Fruit fly (Drosophila melanogaster) whole organism, embryonic: ENCODE measurements around the gene Hsp110.

Experiments
- Atf-2 ChIP-seq: fragments of 200-800 bp; sonication (Bioruptor generic); optimal IDR thresholded peaks from 2 replicates; lab custom pipeline; 2016; ENCODE audit warnings: missing biosample characterization, missing genetic modification characterization
- Bdp1 ChIP-seq: fragments of 200-800 bp; sonication (Bioruptor generic); optimal IDR thresholded peaks from 3 replicates; lab custom pipeline; 2016; ENCODE audit warnings: missing biosample characterization, missing genetic modification characterization
- CG10321 ChIP-seq: fragments of 200-800 bp; sonication (Bioruptor generic); IDR thresholded peaks from 2 replicates; pipeline ENCODE4 v1.3.6; 2022; ENCODE audit warnings: missing biosample characterization, missing genetic modification characterization
- CG13287 ChIP-seq: fragments of 200-800 bp; sonication (Bioruptor generic); IDR thresholded peaks from 2 replicates; pipeline ENCODE4 v1.3.6; 2022; ENCODE audit warnings: missing biosample characterization, missing genetic modification characterization; ENCODE audit not compliant: partially characterized antibody
- CG13894 ChIP-seq: fragments of 200-800 bp; sonication (Bioruptor generic); optimal IDR thresholded peaks from 3 replicates; lab custom pipeline; 2018; ENCODE audit warnings: missing biosample characterization, mild to moderate bottlenecking, missing genetic modification characterization, moderate library complexity
- CG1603 ChIP-seq: fragments of 200-800 bp; sonication (Bioruptor generic); optimal IDR thresholded peaks from 2 replicates; lab custom pipeline; 2019; ENCODE audit warnings: missing biosample characterization, mild to moderate bottlenecking, missing genetic modification characterization, moderate library complexity
- CG17829 ChIP-seq: fragments of 200-800 bp; optimal IDR thresholded peaks from 2 replicates; lab custom pipeline; 2019; ENCODE audit warnings: missing biosample characterization, mild to moderate bottlenecking, missing genetic modification characterization, moderate library complexity
- CG31365 ChIP-seq: fragments of 200-800 bp; sonication (Bioruptor generic); optimal IDR thresholded peaks from 2 replicates; lab custom pipeline; 2018; ENCODE audit warnings: missing biosample characterization, mild to moderate bottlenecking, missing genetic modification characterization
- CG32532 ChIP-seq: fragments of 200-800 bp; sonication (Bioruptor generic); IDR thresholded peaks from 2 replicates; pipeline ENCODE4 v1.3.6; 2022; ENCODE audit warnings: missing biosample characterization, missing genetic modification characterization
- CG3281 ChIP-seq: fragments of 200-800 bp; sonication (Bioruptor generic); optimal IDR thresholded peaks from 3 replicates; lab custom pipeline; 2017; ENCODE audit warnings: missing biosample characterization, mild to moderate bottlenecking, missing genetic modification characterization
- CG33213 ChIP-seq: fragments of 200-800 bp; sonication (Bioruptor generic); optimal IDR thresholded peaks from 3 replicates; lab custom pipeline; 2016; ENCODE audit warnings: missing biosample characterization, missing genetic modification characterization
- CG5180 ChIP-seq: fragments of 200-800 bp; sonication (Bioruptor generic); optimal IDR thresholded peaks from 3 replicates; lab custom pipeline; 2017; ENCODE audit warnings: missing biosample characterization, missing genetic modification characterization, mild to moderate bottlenecking, moderate library complexity, missing genetic modification reagents
- CG8944 ChIP-seq: fragments of 200-800 bp; sonication (Bioruptor generic); optimal IDR thresholded peaks from 3 replicates; lab custom pipeline; 2016; ENCODE audit warnings: missing biosample characterization, missing genetic modification characterization
- CG9817 ChIP-seq: fragments of 200-800 bp; sonication (Bioruptor generic); optimal IDR thresholded peaks from 2 replicates; lab custom pipeline; 2018; ENCODE audit warnings: missing biosample characterization, mild to moderate bottlenecking, missing genetic modification characterization, moderate library complexity
- CG9932 ChIP-seq: fragments of 200-800 bp; sonication (Bioruptor generic); IDR thresholded peaks from 2 replicates; pipeline ENCODE4 v1.3.6; 2022; ENCODE audit warnings: missing biosample characterization, missing genetic modification characterization
- Dad ChIP-seq: fragments of 200-800 bp; sonication (Bioruptor generic); optimal IDR thresholded peaks from 3 replicates; lab custom pipeline; 2016; ENCODE audit warnings: missing biosample characterization, missing genetic modification characterization
- ERR ChIP-seq: fragments of 200-800 bp; sonication (Bioruptor generic); optimal IDR thresholded peaks from 2 replicates; lab custom pipeline; 2016; ENCODE audit warnings: missing biosample characterization, missing genetic modification characterization
- Gsc ChIP-seq: fragments of 200-800 bp; sonication (Bioruptor generic); IDR thresholded peaks from 2 replicates; pipeline ENCODE4 v1.3.6; 2022; ENCODE audit warnings: missing biosample characterization, missing genetic modification characterization
- HmgD ChIP-seq: fragments of 200-800 bp; sonication (Bioruptor generic); optimal IDR thresholded peaks from 3 replicates; lab custom pipeline; 2016; ENCODE audit warnings: missing biosample characterization, missing genetic modification characterization
- Hr78 ChIP-seq, 2 experiments: fragments of 200-800 bp in 1 of 2; fragments of >200 bp in 1 of 2; sonication (Bioruptor generic) in 1 of 2; optimal IDR thresholded peaks; 2 replicates each; lab custom pipeline; 2017 to 2019; ENCODE audit warnings: missing biosample characterization in 2 of 2, missing genetic modification characterization in 2 of 2, mild to moderate bottlenecking in 1 of 2, moderate library complexity in 1 of 2
- MTF-1 ChIP-seq: fragments of 200-800 bp; sonication (Bioruptor generic); optimal IDR thresholded peaks from 2 replicates; lab custom pipeline; 2018; ENCODE audit warnings: missing biosample characterization, mild to moderate bottlenecking, missing genetic modification characterization, borderline replicate concordance
- Myb ChIP-seq: fragments of 200-800 bp; sonication (Bioruptor generic); optimal IDR thresholded peaks from 2 replicates; lab custom pipeline; 2016; ENCODE audit warnings: missing biosample characterization, missing genetic modification characterization
- NfI ChIP-seq: fragments of 200-800 bp; sonication (Bioruptor generic); optimal IDR thresholded peaks from 3 replicates; lab custom pipeline; 2018; ENCODE audit warnings: missing biosample characterization, mild to moderate bottlenecking, missing genetic modification characterization, moderate library complexity
- Oaz ChIP-seq: fragments of 200-800 bp; sonication (Bioruptor generic); IDR thresholded peaks from 2 replicates; pipeline ENCODE4 v1.3.6; 2022; ENCODE audit warnings: missing biosample characterization, missing genetic modification characterization
- Oli ChIP-seq: fragments of 200-800 bp; sonication (Bioruptor generic); optimal IDR thresholded peaks from 2 replicates; lab custom pipeline; 2018; ENCODE audit warnings: missing biosample characterization, mild to moderate bottlenecking, missing genetic modification characterization, moderate library complexity
- Sox100B ChIP-seq: fragments of 200-800 bp; sonication (Bioruptor generic); optimal IDR thresholded peaks from 3 replicates; lab custom pipeline; 2018; ENCODE audit warnings: missing biosample characterization, mild to moderate bottlenecking, missing genetic modification characterization
- Sox102F ChIP-seq: fragments of 200-800 bp; sonication (Bioruptor generic); optimal IDR thresholded peaks from 2 replicates; lab custom pipeline; 2018; ENCODE audit warnings: missing biosample characterization, mild to moderate bottlenecking, missing genetic modification characterization, moderate library complexity
- Spps ChIP-seq: fragments of 200-800 bp; sonication (Bioruptor generic); optimal IDR thresholded peaks from 2 replicates; lab custom pipeline; 2018; ENCODE audit warnings: missing biosample characterization, mild to moderate bottlenecking, missing genetic modification characterization
- Xbp1 ChIP-seq: fragments of 200-800 bp; sonication (Bioruptor generic); optimal IDR thresholded peaks from 3 replicates; lab custom pipeline; 2016; ENCODE audit warnings: missing biosample characterization, mild to moderate bottlenecking, missing genetic modification characterization
- abd-A ChIP-seq: fragments of 200-800 bp; sonication (Bioruptor generic); optimal IDR thresholded peaks from 3 replicates; lab custom pipeline; 2019; ENCODE audit warnings: missing biosample characterization, mild to moderate bottlenecking, missing genetic modification characterization, moderate library complexity
- amos ChIP-seq: fragments of 200-800 bp; sonication (Bioruptor generic); IDR thresholded peaks from 2 replicates; pipeline ENCODE4 v1.3.6; 2022; ENCODE audit warnings: missing biosample characterization, missing genetic modification characterization; ENCODE audit not compliant: partially characterized antibody
- ap ChIP-seq: fragments of 200-800 bp; sonication (Bioruptor generic); IDR thresholded peaks from 2 replicates; pipeline ENCODE4 v1.3.6; 2022; ENCODE audit warnings: missing biosample characterization, missing genetic modification characterization
- ara ChIP-seq: fragments of 200-800 bp; sonication (Bioruptor generic); IDR thresholded peaks from 2 replicates; pipeline ENCODE4 v1.3.6; 2022; ENCODE audit warnings: missing biosample characterization, missing genetic modification characterization
- ase ChIP-seq: fragments of 200-800 bp; sonication (Bioruptor generic); IDR thresholded peaks from 3 replicates; pipeline ENCODE4 v1.3.6; 2022; ENCODE audit warnings: missing biosample characterization, missing genetic modification characterization
- corto ChIP-seq: fragments of 200-800 bp; sonication (Bioruptor generic); optimal IDR thresholded peaks from 2 replicates; lab custom pipeline; 2016; ENCODE audit warnings: missing biosample characterization, mild to moderate bottlenecking, missing genetic modification characterization, moderate library complexity
- dmrt99B ChIP-seq: fragments of 200-800 bp; sonication (Bioruptor generic); optimal IDR thresholded peaks from 2 replicates; lab custom pipeline; 2018; ENCODE audit warnings: missing biosample characterization, mild to moderate bottlenecking, missing genetic modification characterization, moderate library complexity
- emc ChIP-seq: fragments of 200-800 bp; sonication (Bioruptor generic); optimal IDR thresholded peaks from 2 replicates; lab custom pipeline; 2016; ENCODE audit warnings: missing biosample characterization, missing genetic modification characterization
- fru ChIP-seq: fragments of >200 bp; optimal IDR thresholded peaks from 2 replicates; lab custom pipeline; 2017
- fu2 ChIP-seq: fragments of 200-800 bp; sonication (Bioruptor generic); optimal IDR thresholded peaks from 2 replicates; lab custom pipeline; 2016; ENCODE audit warnings: missing biosample characterization, missing genetic modification characterization
- gfzf ChIP-seq: fragments of 200-800 bp; sonication (Bioruptor generic); optimal IDR thresholded peaks from 2 replicates; lab custom pipeline; 2016; ENCODE audit warnings: missing biosample characterization, mild to moderate bottlenecking, missing genetic modification characterization, moderate library complexity
- grau ChIP-seq: fragments of 200-800 bp; optimal IDR thresholded peaks from 3 replicates; lab custom pipeline; 2019; ENCODE audit warnings: missing biosample characterization, mild to moderate bottlenecking, missing genetic modification characterization, moderate library complexity
- gsb-n ChIP-seq: fragments of 200-800 bp; sonication (Bioruptor generic); optimal IDR thresholded peaks from 3 replicates; lab custom pipeline; 2018; ENCODE audit warnings: missing biosample characterization, mild to moderate bottlenecking, missing genetic modification characterization
- jigr1 ChIP-seq: fragments of 200-800 bp; sonication (Bioruptor generic); IDR thresholded peaks from 3 replicates; pipeline ENCODE4 v1.3.6; 2022; ENCODE audit warnings: missing biosample characterization, missing genetic modification characterization
- kay ChIP-seq: fragments of 200-800 bp; sonication (Bioruptor generic); optimal IDR thresholded peaks from 2 replicates; lab custom pipeline; 2016; ENCODE audit warnings: missing biosample characterization, missing genetic modification characterization
- pfk ChIP-seq: fragments of 200-800 bp; sonication (Bioruptor generic); optimal IDR thresholded peaks from 2 replicates; lab custom pipeline; 2018; ENCODE audit warnings: missing biosample characterization, mild to moderate bottlenecking, missing genetic modification characterization, moderate library complexity
- pros ChIP-seq: fragments of 200-800 bp; sonication (Bioruptor generic); optimal IDR thresholded peaks from 3 replicates; lab custom pipeline; 2019; ENCODE audit warnings: missing biosample characterization, mild to moderate bottlenecking, missing genetic modification characterization, moderate library complexity
- pum ChIP-seq: fragments of 200-800 bp; sonication (Bioruptor generic); optimal IDR thresholded peaks from 2 replicates; lab custom pipeline; 2016; ENCODE audit warnings: missing biosample characterization, missing genetic modification characterization
- slp2 ChIP-seq: fragments of 200-800 bp; sonication (Bioruptor generic); optimal IDR thresholded peaks from 2 replicates; lab custom pipeline; 2016; ENCODE audit warnings: missing biosample characterization, missing genetic modification characterization
- trem ChIP-seq: fragments of 200-800 bp; optimal IDR thresholded peaks from 3 replicates; lab custom pipeline; 2019; ENCODE audit warnings: missing biosample characterization, mild to moderate bottlenecking, missing genetic modification characterization, moderate library complexity
- zen2 ChIP-seq: fragments of 200-800 bp; sonication (Bioruptor generic); IDR thresholded peaks from 3 replicates; pipeline ENCODE4 v1.3.6; 2022; ENCODE audit warnings: missing biosample characterization, missing genetic modification characterization; ENCODE audit not compliant: partially characterized antibody

The Hsp110 gene

DNA sequence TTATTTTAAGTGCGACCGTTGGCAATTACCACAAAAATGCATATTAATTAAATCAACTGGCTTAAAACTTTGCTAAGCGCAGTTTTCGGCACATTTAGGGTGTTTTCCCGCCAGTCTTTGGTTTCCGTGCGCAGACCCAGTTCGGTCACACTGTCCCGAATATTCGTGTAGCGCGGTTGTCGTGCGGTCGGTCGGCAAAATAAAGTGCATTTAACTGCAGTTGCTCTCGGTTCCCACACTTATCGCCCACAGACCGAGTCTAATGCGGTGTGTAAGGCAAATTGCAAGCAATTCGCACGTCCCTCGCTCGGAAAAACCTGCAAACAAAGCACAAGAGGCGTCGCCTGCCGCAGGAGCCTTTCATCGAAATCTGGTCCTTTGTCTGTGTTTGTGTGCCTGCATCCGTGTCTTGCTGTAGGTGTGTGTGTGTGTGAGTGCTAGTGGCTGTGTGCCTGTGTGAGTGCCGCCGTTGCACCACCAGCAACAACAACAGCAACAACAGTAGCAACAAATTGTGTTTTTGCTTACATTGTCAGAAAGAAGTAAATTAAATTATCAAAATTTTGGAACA is 16.3 kb downstream of the Hsp110 start, which contains the start of the genes CG13484 and Frl (continued):
- TF ChIP-seq CG10321 (GFP tag; lab: Robert Waterston, UW) (no peak), Dad (GFP tag; lab: Kevin White, UChicago) (peak; percentile 6), zen2 (GFP tag; lab: Robert Waterston, UW) (no peak), Sox102F (no peak), ase (GFP tag; lab: Robert Waterston, UW) (no peak), CG8944 (no peak), CG17829 (tag; lab: Kevin White, UChicago) (peak; percentile 63), Spps (tag; lab: Kevin White, UChicago) (no peak), Xbp1 (GFP tag; lab: Kevin White, UChicago) (peak; percentile 23), emc (GFP tag; lab: Kevin White, UChicago) (no peak), Myb (GFP tag; lab: Kevin White, UChicago) (peak; percentile 52), fu2 (peak; percentile 5), CG5180 (GFP tag; lab: Kevin White, UChicago) (peak; percentile 20), Hr78 (GFP tag; optimal IDR thresholded peaks at IDR 0.05; lab: Kevin White, UChicago) (no peak), NfI (GFP tag; lab: Kevin White, UChicago) (no peak), fru (no peak), CG9817 (tag; lab: Kevin White, UChicago) (peak; percentile 15), MTF-1 (GFP tag; lab: Kevin White, UChicago) (no peak), CG1603 (peak; percentile 90), dmrt99B (tag; lab: Kevin White, UChicago) (no peak), pros (GFP tag; lab: Kevin White, UChicago) (peak; percentile 4), gsb-n (peak; percentile 51), ERR (GFP tag; lab: Kevin White, UChicago) (no peak), ap (no peak), CG31365 (tag; lab: Kevin White, UChicago) (no peak), Bdp1 (peak; percentile 39), jigr1 (GFP tag; lab: Robert Waterston, UW) (no peak), HmgD (GFP tag; lab: Kevin White, UChicago) (no peak), CG3281 (GFP tag; lab: Kevin White, UChicago) (no peak), ara (GFP tag; lab: Robert Waterston, UW) (no peak), pum (GFP tag; lab: Kevin White, UChicago) (no peak), pfk (no peak), corto (GFP tag; lab: Kevin White, UChicago) (no peak), Oli (tag; lab: Kevin White, UChicago) (no peak), CG13287 (peak; percentile 56; the same call in 1 of the 2 replicates), CG32532 (GFP tag; lab: Robert Waterston, UW) (no peak), CG13894 (tag; lab: Kevin White, UChicago) (peak; percentile 71), amos (GFP tag; lab: Robert Waterston, UW) (peak; percentile 58; the same call in 1 of the 2 replicates), grau (peak; percentile 21), Oaz (GFP tag; lab: Robert Waterston, UW) (no peak), Sox100B (GFP tag; lab: Kevin White, UChicago) (no peak), Gsc (GFP tag; lab: Robert Waterston, UW) (no peak), kay (no peak), CG33213 (GFP tag; lab: Kevin White, UChicago) (peak; percentile 85), Atf-2 (GFP tag; lab: Kevin White, UChicago) (no peak), gfzf (peak; percentile 100), CG9932 (GFP tag; lab: Robert Waterston, UW) (peak; percentile 39; the same call in 1 of the 2 replicates), abd-A (no peak), slp2 (GFP tag; lab: Kevin White, UChicago) (no peak), trem (tag; lab: Kevin White, UChicago) (peak; percentile 56)
